Fruit fly (Drosophila melanogaster): ENCODE results near the gene CG31688.

The CG31688 gene

dm6 chr2L:20427401-20427800 lies 1.4 kb downstream of the CG31688 start (continued):
- TF ChIP-seq stwl (tag; optimal IDR thresholded peaks at IDR 0.05) (peak; percentile 26), fd102C (GFP tag; optimal IDR thresholded peaks at IDR 0.05) (no peak), abd-A (tag; optimal IDR thresholded peaks at IDR 0.05) (no peak), al (GFP tag; IDR thresholded peaks at IDR 0.05) (no peak), chif (GFP tag; optimal IDR thresholded peaks at IDR 0.05) (no peak), Hr39 (optimal IDR thresholded peaks at IDR 0.05) (no peak), CG18619 (GFP tag; optimal IDR thresholded peaks at IDR 0.05) (no peak), CG31224 (GFP tag; IDR thresholded peaks at IDR 0.05) (no peak), da (GFP tag; optimal IDR thresholded peaks at IDR 0.05) (no peak), CG8388 (GFP tag; optimal IDR thresholded peaks at IDR 0.05) (no peak), CG12219 (GFP tag; optimal IDR thresholded peaks at IDR 0.05) (no peak), CG11093 (GFP tag; IDR thresholded peaks at IDR 0.05) (no peak), dmrt11E (tag; optimal IDR thresholded peaks at IDR 0.05) (no peak), tin (GFP tag; optimal IDR thresholded peaks at IDR 0.05) (no peak), pzg (GFP tag; optimal IDR thresholded peaks at IDR 0.05) (peak; percentile 20), CG14014 (GFP tag; IDR thresholded peaks at IDR 0.05) (no peak), sd (tag; optimal IDR thresholded peaks at IDR 0.05) (no peak), zfh2 (GFP tag; optimal IDR thresholded peaks at IDR 0.05) (no peak), CG1529 (GFP tag; optimal IDR thresholded peaks at IDR 0.05) (no peak), CG18599 (GFP tag; optimal IDR thresholded peaks at IDR 0.05) (no peak), Camta (GFP tag; optimal IDR thresholded peaks at IDR 0.05) (no peak), fd96Cb (tag; optimal IDR thresholded peaks at IDR 0.05) (no peak), inv (GFP tag; IDR thresholded peaks at IDR 0.05; ENCODE audit: partially characterized antibody) (peak; percentile 47; the same call in 1 of the 2 replicates), CG34224 (GFP tag; IDR thresholded peaks at IDR 0.05; ENCODE audit: partially characterized antibody) (peak; percentile 72), CG8944 (GFP tag; optimal IDR thresholded peaks at IDR 0.05) (no peak), D (optimal IDR thresholded peaks at IDR 0.05) (no peak), D (GFP tag; optimal IDR thresholded peaks at IDR 0.05) (no peak), cg (GFP tag; optimal IDR thresholded peaks at IDR 0.05) (no peak), seq (GFP tag; IDR thresholded peaks at IDR 0.05) (no peak), CG12942 (GFP tag; optimal IDR thresholded peaks at IDR 0.05) (no peak), Taf1 (GFP tag; IDR thresholded peaks at IDR 0.05) (no peak), CG11456 (GFP tag; IDR thresholded peaks at IDR 0.05) (no peak), her (GFP tag; optimal IDR thresholded peaks at IDR 0.05) (no peak), CG13287 (GFP tag; IDR thresholded peaks at IDR 0.05; ENCODE audit: partially characterized antibody) (peak; percentile 82), mld (GFP tag; IDR thresholded peaks at IDR 0.05; ENCODE audit: partially characterized antibody) (peak; percentile 60; the same call in 1 of the 3 replicates), sna (GFP tag; IDR thresholded peaks at IDR 0.05; ENCODE audit: partially characterized antibody) (peak; percentile 79), hbn (GFP tag; IDR thresholded peaks at IDR 0.05; ENCODE audit: partially characterized antibody) (peak; percentile 51; the same call in 1 of the 2 replicates), CG9876 (GFP tag; optimal IDR thresholded peaks at IDR 0.05) (no peak), CG9797 (GFP tag; optimal IDR thresholded peaks at IDR 0.05) (no peak), CG6683 (GFP tag; optimal IDR thresholded peaks at IDR 0.05) (no peak), Dad (GFP tag; optimal IDR thresholded peaks at IDR 0.05) (no peak), amos (GFP tag; IDR thresholded peaks at IDR 0.05; ENCODE audit: partially characterized antibody) (peak; percentile 51; the same call in 1 of the 2 replicates), CG14860 (GFP tag; IDR thresholded peaks at IDR 0.05; ENCODE audit: partially characterized antibody) (peak; percentile 74), CrebB (tag; optimal IDR thresholded peaks at IDR 0.05) (no peak), lilli (GFP tag; optimal IDR thresholded peaks at IDR 0.05) (no peak), CG5180 (GFP tag; optimal IDR thresholded peaks at IDR 0.05) (peak; percentile 74), pnt (GFP tag; optimal IDR thresholded peaks at IDR 0.05) (no peak), vvl (GFP tag; IDR thresholded peaks at IDR 0.05) (no peak), Vsx1 (GFP tag; optimal IDR thresholded peaks at IDR 0.05) (no peak), mam (GFP tag; optimal IDR thresholded peaks at IDR 0.05) (no peak), lbe (GFP tag; optimal IDR thresholded peaks at IDR 0.05) (no peak)
